Worm (Caenorhabditis elegans) whole organism, young adult: ENCODE measurements around the gene F01D5.6.

Source experiments
- B0019.2 ChIP-seq: fragments of 200-800 bp; sonication (Bioruptor generic); conservative IDR thresholded peaks from 2 replicates; pipeline ENCODE4 v1.3.6; 2022; ENCODE audit warnings: missing genetic modification reagents, missing genetic modification characterization, missing compliant biosample characterization
- B0336.3 ChIP-seq: fragments of 200-800 bp; sonication (Bioruptor generic); IDR thresholded peaks from 2 replicates; pipeline ENCODE4 v1.3.6; 2022; ENCODE audit warnings: missing genetic modification characterization, missing compliant biosample characterization
- F33H1.4 ChIP-seq: fragments of 200-800 bp; sonication (Bioruptor generic); IDR thresholded peaks from 2 replicates; pipeline ENCODE4 v1.3.6; 2022; ENCODE audit warnings: missing genetic modification reagents, missing genetic modification characterization, missing compliant biosample characterization
- F52B5.7 ChIP-seq: sonication (generic microtip); optimal IDR thresholded peaks from 2 replicates; lab custom pipeline; 2016; ENCODE audit warnings: mild to moderate bottlenecking, missing genetic modification characterization, missing compliant biosample characterization
- F55B11.4 ChIP-seq: sonication (generic microtip); optimal IDR thresholded peaks from 2 replicates; lab custom pipeline; 2016; ENCODE audit warnings: missing compliant biosample characterization, missing genetic modification characterization, borderline replicate concordance; ENCODE audit not compliant: insufficient read depth
- F57C9.4 ChIP-seq: sonication (generic microtip); optimal IDR thresholded peaks from 2 replicates; lab custom pipeline; 2017; ENCODE audit warnings: mild to moderate bottlenecking, missing genetic modification characterization, missing compliant biosample characterization
- K11D2.4 ChIP-seq: fragments of 200-800 bp; sonication (Bioruptor generic); IDR thresholded peaks from 2 replicates; pipeline ENCODE4 v1.3.6; 2022; ENCODE audit warnings: missing genetic modification reagents, missing genetic modification characterization, missing compliant biosample characterization
- Y53G8AR.9 ChIP-seq: fragments of 200-800 bp; sonication (Bioruptor generic); conservative IDR thresholded peaks from 2 replicates; pipeline ENCODE4 v1.3.6; 2022; ENCODE audit warnings: missing genetic modification reagents, missing genetic modification characterization, missing compliant biosample characterization
- atf-7 ChIP-seq: sonication (generic microtip); optimal IDR thresholded peaks from 2 replicates; lab custom pipeline; 2017; ENCODE audit warnings: mild to moderate bottlenecking, missing genetic modification characterization, missing compliant biosample characterization
- attf-6 ChIP-seq: fragments of 200-800 bp; sonication (Bioruptor generic); IDR thresholded peaks from 2 replicates; pipeline ENCODE4 v1.3.6; 2022; ENCODE audit warnings: missing genetic modification reagents, missing genetic modification characterization, missing compliant biosample characterization
- ccch-3 ChIP-seq: fragments of 200-800 bp; sonication (Bioruptor generic); optimal IDR thresholded peaks from 2 replicates; lab custom pipeline; 2018; ENCODE audit warnings: mild to moderate bottlenecking, missing genetic modification characterization, missing compliant biosample characterization
- cebp-1 ChIP-seq, 2 experiments: fragments of 200-800 bp in 1 of 2; sonication (Bioruptor generic) in 1 of 2; sonication (generic microtip) in 1 of 2; IDR thresholded peaks in 1 of 2; optimal IDR thresholded peaks in 1 of 2; 2 replicates each; pipeline versions ENCODE4 v1.3.6 to Lab custom; 2017 to 2022; ENCODE audit warnings: missing compliant biosample characterization in 2 of 2, missing genetic modification characterization in 2 of 2, mild to moderate bottlenecking in 1 of 2, missing genetic modification reagents in 1 of 2, moderate library complexity in 1 of 2
- ceh-27 ChIP-seq: fragments of 200-800 bp; sonication (Bioruptor generic); optimal IDR thresholded peaks from 2 replicates; lab custom pipeline; 2018; ENCODE audit warnings: mild to moderate bottlenecking, missing genetic modification characterization, moderate library complexity, missing compliant biosample characterization
- ceh-40 ChIP-seq: fragments of 200-800 bp; sonication (Bioruptor generic); IDR thresholded peaks from 2 replicates; pipeline ENCODE4 v1.3.6; 2022; ENCODE audit warnings: missing genetic modification characterization, missing compliant biosample characterization
- dpl-1 ChIP-seq: fragments of 150-350 bp; optimal IDR thresholded peaks from 2 replicates; lab custom pipeline; 2014; ENCODE audit warnings: missing biosample characterization, missing genetic modification reagents, missing genetic modification characterization
- ekl-4 ChIP-seq: fragments of 200-800 bp; sonication (Bioruptor generic); IDR thresholded peaks from 2 replicates; pipeline ENCODE4 v1.3.6; 2022; ENCODE audit warnings: missing genetic modification reagents, missing genetic modification characterization, missing compliant biosample characterization
- him-1 ChIP-seq: sonication (generic microtip); optimal IDR thresholded peaks from 2 replicates; lab custom pipeline; 2016; ENCODE audit warnings: missing genotype, missing genetic modification reagents, missing genetic modification characterization, missing compliant biosample characterization
- hlh-26 ChIP-seq: fragments of 200-800 bp; sonication (Bioruptor generic); conservative IDR thresholded peaks from 2 replicates; pipeline ENCODE4 v1.3.6; 2022; ENCODE audit warnings: missing genetic modification reagents, missing genetic modification characterization, missing compliant biosample characterization
- lag-1 ChIP-seq: fragments of 200-800 bp; sonication (Bioruptor generic); IDR thresholded peaks from 2 replicates; pipeline ENCODE4 v1.3.6; 2022; ENCODE audit warnings: missing genetic modification reagents, missing genetic modification characterization, missing compliant biosample characterization
- let-607 ChIP-seq, 2 experiments: fragments of 200-800 bp in 1 of 2; sonication (Bioruptor generic) in 1 of 2; sonication (generic microtip) in 1 of 2; optimal IDR thresholded peaks; 2 replicates each; lab custom pipeline; 2016 to 2018; ENCODE audit warnings: mild to moderate bottlenecking in 2 of 2, missing compliant biosample characterization in 2 of 2, missing genetic modification characterization in 2 of 2, moderate library complexity in 2 of 2, missing genotype in 1 of 2
- lin-26 ChIP-seq: fragments of 200-800 bp; sonication (Bioruptor generic); IDR thresholded peaks from 2 replicates; pipeline ENCODE4 v1.3.6; 2022; ENCODE audit warnings: missing genetic modification reagents, missing genetic modification characterization, missing compliant biosample characterization
- lin-35 ChIP-seq, 3 experiments: fragments of 150-350 bp in 2 of 3; sonication (generic microtip) in 1 of 3; optimal IDR thresholded peaks; 2 replicates each; lab custom pipeline; 2014 to 2018; ENCODE audit warnings: missing biosample characterization in 3 of 3, missing genetic modification characterization in 3 of 3, missing genetic modification reagents in 3 of 3
- lin-40 ChIP-seq: sonication (generic microtip); optimal IDR thresholded peaks from 2 replicates; lab custom pipeline; 2016; ENCODE audit warnings: missing genetic modification characterization, mild to moderate bottlenecking, missing compliant biosample characterization, missing genotype, missing genetic modification reagents
- madf-6 ChIP-seq: fragments of 200-800 bp; sonication (Bioruptor generic); IDR thresholded peaks from 2 replicates; pipeline ENCODE4 v1.3.6; 2022; ENCODE audit warnings: missing genetic modification reagents, missing genetic modification characterization, missing compliant biosample characterization
- madf-8 ChIP-seq: fragments of 200-800 bp; sonication (Bioruptor generic); conservative IDR thresholded peaks from 2 replicates; pipeline ENCODE4 v1.3.6; 2022; ENCODE audit warnings: missing genetic modification reagents, missing genetic modification characterization, missing compliant biosample characterization
- mcd-1 ChIP-seq: fragments of 200-800 bp; sonication (Bioruptor generic); IDR thresholded peaks from 2 replicates; pipeline ENCODE4 v1.3.6; 2022; ENCODE audit warnings: missing genetic modification reagents, missing genetic modification characterization, missing compliant biosample characterization
- nfyb-1 ChIP-seq: fragments of 200-800 bp; sonication (Bioruptor generic); IDR thresholded peaks from 2 replicates; pipeline ENCODE4 v1.3.6; 2022; ENCODE audit warnings: missing genetic modification reagents, missing genetic modification characterization, missing compliant biosample characterization
- nhr-179 ChIP-seq: sonication (generic microtip); optimal IDR thresholded peaks from 2 replicates; lab custom pipeline; 2016; ENCODE audit warnings: mild to moderate bottlenecking, missing genetic modification characterization, missing compliant biosample characterization
- nhr-27 ChIP-seq: fragments of 200-800 bp; sonication (Bioruptor generic); optimal IDR thresholded peaks from 2 replicates; lab custom pipeline; 2018; ENCODE audit warnings: mild to moderate bottlenecking, missing genetic modification characterization, moderate library complexity, missing compliant biosample characterization
- nhr-80 ChIP-seq: sonication (generic microtip); optimal IDR thresholded peaks from 2 replicates; lab custom pipeline; 2016; ENCODE audit warnings: missing genetic modification characterization, missing compliant biosample characterization
- nhr-90 ChIP-seq: sonication (generic microtip); optimal IDR thresholded peaks from 2 replicates; lab custom pipeline; 2016; ENCODE audit warnings: missing genotype, mild to moderate bottlenecking, missing genetic modification characterization, missing compliant biosample characterization
- pbrm-1 ChIP-seq: fragments of 200-800 bp; sonication (Bioruptor generic); IDR thresholded peaks from 2 replicates; pipeline ENCODE4 v1.3.6; 2022; ENCODE audit warnings: missing genetic modification reagents, missing genetic modification characterization, missing compliant biosample characterization
- rec-8 ChIP-seq, 2 experiments: sonication (generic microtip); optimal IDR thresholded peaks; 2 replicates each; lab custom pipeline; 2016; ENCODE audit warnings: mild to moderate bottlenecking in 2 of 2, missing genetic modification characterization in 2 of 2, missing genetic modification reagents in 2 of 2, missing genotype in 2 of 2, missing biosample characterization in 1 of 2, missing compliant biosample characterization in 1 of 2, moderate library complexity in 1 of 2
- repo-1 ChIP-seq: sonication (generic microtip); optimal IDR thresholded peaks from 2 replicates; lab custom pipeline; 2017; ENCODE audit warnings: mild to moderate bottlenecking, missing genetic modification characterization, missing compliant biosample characterization
- snpc-4 ChIP-seq, 5 experiments: fragments of 150-350 bp in 1 of 5; sonication (generic microtip) in 4 of 5; optimal IDR thresholded peaks; 2 replicates each; lab custom pipeline; 2014 to 2018; ENCODE audit warnings: missing genetic modification characterization in 5 of 5, missing biosample characterization in 3 of 5, antibody characterized with exemption in 2 of 5, mild to moderate bottlenecking in 2 of 5, missing compliant biosample characterization in 2 of 5, missing genotype in 2 of 5, moderate library complexity in 2 of 5, missing genetic modification reagents in 1 of 5
- tlf-1 ChIP-seq: fragments of 200-800 bp; sonication (Bioruptor generic); optimal IDR thresholded peaks from 2 replicates; lab custom pipeline; 2018; ENCODE audit warnings: mild to moderate bottlenecking, missing genetic modification characterization, missing compliant biosample characterization
- zfh-2 ChIP-seq: fragments of 200-800 bp; sonication (Bioruptor generic); conservative IDR thresholded peaks from 2 replicates; pipeline ENCODE4 v1.3.6; 2022; ENCODE audit warnings: missing genetic modification reagents, missing genetic modification characterization, missing compliant biosample characterization
- ztf-25 ChIP-seq: fragments of 200-800 bp; sonication (Bioruptor generic); IDR thresholded peaks from 2 replicates; pipeline ENCODE4 v1.3.6; 2022; ENCODE audit warnings: missing genetic modification reagents, missing genetic modification characterization, missing compliant biosample characterization
- ztf-3 ChIP-seq: fragments of 200-800 bp; sonication (Bioruptor generic); optimal IDR thresholded peaks from 2 replicates; lab custom pipeline; 2018; ENCODE audit warnings: mild to moderate bottlenecking, missing genetic modification characterization, missing compliant biosample characterization

F01D5.6 gene

DNA sequence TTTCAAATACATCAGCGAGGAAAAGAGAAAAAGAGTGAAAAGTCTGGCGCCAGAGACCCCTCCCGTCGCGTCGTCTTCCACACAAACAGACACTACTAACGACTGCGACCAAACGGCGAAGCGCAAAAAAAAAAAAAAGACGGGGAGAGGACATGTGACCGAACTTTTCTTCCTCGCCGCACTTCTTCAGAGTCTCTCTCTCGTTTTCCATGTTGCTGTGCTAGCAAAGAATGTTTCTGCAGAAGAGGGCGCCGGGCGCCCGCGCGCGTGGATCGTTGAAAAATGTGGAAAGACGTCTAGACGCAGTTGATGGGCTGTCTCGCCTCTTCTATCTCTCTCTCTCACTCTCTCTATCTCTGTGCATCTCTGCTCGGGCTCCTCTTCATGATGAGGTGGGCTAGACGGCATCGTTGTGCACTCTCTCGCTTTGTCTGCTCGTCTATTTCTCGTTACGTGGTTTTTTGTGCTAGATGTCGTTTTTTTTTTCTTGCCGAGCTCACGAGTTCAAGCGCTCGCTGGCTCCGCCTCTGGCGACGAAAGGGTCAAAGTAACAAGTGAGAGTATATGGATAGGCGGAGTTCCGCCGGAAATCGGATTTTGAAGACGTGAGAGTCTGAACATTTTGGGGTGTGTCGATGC, 34.0 kb downstream of the F01D5.6 start (continued):
- peak; percentile 60 for TF ChIP-seq ekl-4
- peak; percentile 25 for TF ChIP-seq snpc-4 (GFP tag; optimal IDR thresholded peaks at IDR 0.05; lab: Kevin White, UChicago)
- peak in 3 of 4 experiments; percentile 71 to 87 (median 85) for TF ChIP-seq snpc-4 (tag; optimal IDR thresholded peaks at IDR 0.05; lab: Kevin White, UChicago)
- TF ChIP-seq lin-40, result peak; percentile 95
- TF ChIP-seq attf-6, result no peak
- TF ChIP-seq hlh-26 (GFP tag; lab: Robert Waterston, UW), result no peak
- TF ChIP-seq B0019.2, result no peak
- TF ChIP-seq cebp-1 (GFP tag; IDR thresholded peaks at IDR 0.05; lab: Robert Waterston, UW), result peak; percentile 65; the same call in 1 of the 2 replicates
- peak; percentile 94 for TF ChIP-seq cebp-1 (tag; optimal IDR thresholded peaks at IDR 0.05; lab: Kevin White, UChicago)
- peak; percentile 61 for TF ChIP-seq ceh-27 (GFP tag; lab: Kevin White, UChicago)
- no peak for TF ChIP-seq ceh-40 (GFP tag; lab: Robert Waterston, UW)
- no peak for TF ChIP-seq nhr-27 (tag; lab: Kevin White, UChicago)
- TF ChIP-seq madf-8 (GFP tag; lab: Robert Waterston, UW), result no peak

DNA sequence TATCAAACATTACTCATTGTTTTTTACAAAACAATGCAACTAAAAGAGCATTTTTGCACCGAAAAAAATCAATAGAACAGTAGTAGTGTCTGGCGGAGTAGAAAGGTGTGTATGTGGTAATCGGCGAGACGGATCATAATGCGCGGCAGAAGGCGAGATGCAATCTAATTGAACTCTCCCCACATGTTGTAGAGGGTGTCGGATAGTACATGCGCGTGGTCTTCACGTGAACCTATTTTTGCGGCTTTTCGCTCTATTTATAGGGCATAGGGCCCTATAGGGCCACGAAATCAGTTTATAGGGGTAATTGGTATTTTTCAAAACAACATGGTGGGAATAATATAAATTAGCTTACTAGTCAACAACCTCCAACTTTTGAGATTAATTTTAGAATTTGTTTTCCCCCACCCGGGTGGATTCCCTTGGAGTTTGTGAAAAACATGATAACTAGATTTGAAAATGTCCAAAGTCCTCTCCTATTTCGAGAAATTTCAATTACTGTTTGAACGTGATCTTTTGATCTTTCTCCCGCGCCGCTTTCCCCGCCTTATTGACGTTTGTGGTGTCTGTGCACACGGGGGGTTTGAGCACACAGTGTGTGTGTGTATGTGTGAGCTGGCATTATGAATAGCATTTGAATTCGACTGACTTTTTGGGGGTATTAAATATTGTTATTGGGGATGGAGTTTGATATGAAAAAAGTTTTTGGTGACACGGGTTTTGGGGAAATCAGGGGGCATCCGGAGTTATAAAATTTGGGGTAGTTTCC, 36.7 kb downstream of the F01D5.6 start:
- TF ChIP-seq let-607 (tag; optimal IDR thresholded peaks at IDR 0.05; lab: Kevin White, UChicago) (peak; percentile 5 to 27), F55B11.4 (tag; lab: Kevin White, UChicago) (no peak), snpc-4 (GFP tag; optimal IDR thresholded peaks at IDR 0.05; lab: Kevin White, UChicago) (no peak), snpc-4 (tag; optimal IDR thresholded peaks at IDR 0.05; lab: Kevin White, UChicago) (peak in 1 of 4 experiments; percentile 25), lin-26 (GFP tag; lab: Robert Waterston, UW) (peak; percentile 32; the same call in 1 of the 2 replicates), nhr-80 (tag; lab: Kevin White, UChicago) (peak; percentile 74), F52B5.7 (tag; lab: Kevin White, UChicago) (no peak), F33H1.4 (GFP tag; lab: Robert Waterston, UW) (no peak), cebp-1 (GFP tag; IDR thresholded peaks at IDR 0.05; lab: Robert Waterston, UW) (no peak), cebp-1 (tag; optimal IDR thresholded peaks at IDR 0.05; lab: Kevin White, UChicago) (peak; percentile 32)

DNA sequence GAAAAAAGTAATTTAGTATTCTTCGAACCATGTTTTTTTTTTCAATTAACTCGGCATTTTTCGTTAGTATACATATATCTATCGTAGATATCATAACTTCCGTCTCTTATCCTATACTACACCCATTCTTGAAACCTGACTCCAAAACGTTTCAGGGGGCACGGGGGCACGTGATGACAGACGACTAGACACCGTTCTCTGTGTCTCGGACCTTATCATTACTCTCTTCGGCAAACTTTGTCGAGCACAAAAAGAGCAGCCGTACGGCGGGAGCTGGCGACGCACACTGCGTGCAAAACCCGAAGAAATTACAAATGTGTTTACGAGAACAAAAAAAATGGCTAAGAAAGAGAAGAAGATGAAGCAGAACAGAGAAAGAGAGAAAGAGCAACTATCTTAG, 37.9 kb downstream of the F01D5.6 start:
- no peak for TF ChIP-seq F52B5.7 (tag; lab: Kevin White, UChicago)
- TF ChIP-seq madf-8 (GFP tag; lab: Robert Waterston, UW), result no peak
- TF ChIP-seq K11D2.4 (GFP tag; lab: Robert Waterston, UW), result peak; percentile 50; the same call in 1 of the 2 replicates
- no peak for TF ChIP-seq nhr-179 (tag; lab: Kevin White, UChicago)
- no peak for TF ChIP-seq Y53G8AR.9
- no peak for TF ChIP-seq pbrm-1 (GFP tag; lab: Robert Waterston, UW)
- TF ChIP-seq rec-8 (tag; optimal IDR thresholded peaks at IDR 0.05; lab: Kevin White, UChicago), result no peak
- TF ChIP-seq him-1, result no peak
- no peak for TF ChIP-seq lag-1 (GFP tag; lab: Robert Waterston, UW)
- TF ChIP-seq ztf-25, result no peak
- peak; percentile 24; the same call in 1 of the 2 replicates for TF ChIP-seq nfyb-1 (GFP tag; lab: Robert Waterston, UW)
- TF ChIP-seq B0336.3, result peak; percentile 20; the same call in 1 of the 2 replicates
- peak; percentile 92 for TF ChIP-seq nhr-80 (tag; lab: Kevin White, UChicago)
- peak; percentile 59; the same call in 1 of the 2 replicates for TF ChIP-seq zfh-2 (GFP tag; lab: Robert Waterston, UW)
- no peak for TF ChIP-seq nhr-90 (tag; lab: Kevin White, UChicago)
- TF ChIP-seq mcd-1, result peak; percentile 35; the same call in 1 of the 2 replicates
- TF ChIP-seq ztf-3 (GFP tag; lab: Kevin White, UChicago), result no peak
- TF ChIP-seq atf-7, result peak; percentile 61
- no peak for TF ChIP-seq ekl-4
- TF ChIP-seq ccch-3 (GFP tag; lab: Kevin White, UChicago), result no peak
- no peak for TF ChIP-seq repo-1 (tag; lab: Kevin White, UChicago)
- TF ChIP-seq lin-35 (GFP tag; optimal IDR thresholded peaks at IDR 0.05; lab: Kevin White, UChicago), result peak in 1 of 3 experiments; percentile 26
- no peak for TF ChIP-seq madf-6 (GFP tag; lab: Robert Waterston, UW)
- TF ChIP-seq tlf-1 (GFP tag; lab: Kevin White, UChicago), result no peak
- no peak for TF ChIP-seq F57C9.4
- TF ChIP-seq dpl-1 (GFP tag; lab: Kevin White, UChicago), result no peak
